Worm (Caenorhabditis elegans): ENCODE data around the gene polh-1.

The polh-1 gene

DNA sequence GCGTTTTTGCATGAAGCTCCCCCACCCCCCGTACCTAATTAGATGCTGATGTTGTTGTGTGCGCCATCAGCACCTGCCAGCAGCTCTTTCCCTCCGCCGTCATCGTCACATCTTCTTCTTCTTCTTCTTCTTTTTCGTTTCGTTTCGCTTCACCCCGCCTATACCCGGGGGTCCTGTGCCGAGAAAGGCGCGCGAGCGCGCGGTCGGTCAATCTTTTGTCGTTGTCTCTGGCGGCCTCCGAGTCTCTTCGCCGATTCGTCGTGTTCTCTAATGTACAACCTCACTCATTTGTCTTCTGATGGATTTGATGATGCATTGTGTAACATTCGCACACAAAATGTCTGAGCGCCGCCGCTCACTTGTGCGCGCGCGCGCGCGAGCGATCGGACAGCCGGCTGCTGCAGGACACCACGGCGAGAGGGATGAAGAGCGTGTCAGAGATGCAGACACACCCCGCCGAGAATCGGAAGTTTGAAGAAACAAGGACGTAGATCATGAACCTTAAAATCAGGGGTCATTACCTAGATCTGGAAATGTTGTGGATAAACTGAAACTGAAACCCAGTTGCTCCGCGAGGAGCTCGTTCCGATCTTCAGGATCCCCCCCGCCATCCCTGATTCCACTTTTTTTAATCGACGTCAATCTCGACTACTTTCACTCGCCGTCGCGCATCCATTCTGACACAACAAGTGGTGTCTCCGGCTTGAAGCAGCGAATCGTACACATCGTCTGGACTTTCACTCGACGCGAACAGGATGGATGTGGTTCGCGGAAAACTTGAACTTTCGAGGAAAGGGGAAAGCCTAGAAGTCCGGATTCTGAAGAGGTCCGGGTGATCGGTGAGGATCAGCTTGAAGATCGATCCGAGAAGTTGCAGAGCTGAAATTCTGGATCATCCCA is 26.4 kb downstream of the polh-1 start:
- TF ChIP-seq nhr-21 (tag; optimal IDR thresholded peaks at IDR 0.05) (peak; percentile 96), crh-2 (tag; optimal IDR thresholded peaks at IDR 0.05) (peak; percentile 85), nhr-10 (tag; optimal IDR thresholded peaks at IDR 0.05) (no peak), lin-39 (tag; optimal IDR thresholded peaks at IDR 0.05) (no peak), lin-13 (GFP tag; optimal IDR thresholded peaks at IDR 0.05) (peak; percentile 81), mbf-1 (tag; optimal IDR thresholded peaks at IDR 0.05) (no peak), lsy-2 (tag; optimal IDR thresholded peaks at IDR 0.05) (peak in 1 of 2 experiments; percentile 88), dmd-4 (tag; optimal IDR thresholded peaks at IDR 0.05) (no peak), mdl-1 (tag; optimal IDR thresholded peaks at IDR 0.05) (peak; percentile 85 to 93), sma-9 (GFP tag; optimal IDR thresholded peaks at IDR 0.05) (peak; percentile 100), sma-9 (tag; optimal IDR thresholded peaks at IDR 0.05) (peak; percentile 52), ztf-4 (tag; optimal IDR thresholded peaks at IDR 0.05) (peak; percentile 77), gmeb-1 (tag; optimal IDR thresholded peaks at IDR 0.05) (peak; percentile 66), nhr-25 (tag; optimal IDR thresholded peaks at IDR 0.05) (peak; percentile 96), nhr-11 (tag; optimal IDR thresholded peaks at IDR 0.05) (no peak), nhr-237 (tag; optimal IDR thresholded peaks at IDR 0.05) (peak; percentile 6), zag-1 (tag; optimal IDR thresholded peaks at IDR 0.05) (peak; percentile 85), unc-55 (GFP tag; optimal IDR thresholded peaks at IDR 0.05) (peak; percentile 74), unc-39 (tag; optimal IDR thresholded peaks at IDR 0.05) (no peak), R02D3.7 (tag; optimal IDR thresholded peaks at IDR 0.05) (no peak), Y55F3AM.14 (GFP tag; optimal IDR thresholded peaks at IDR 0.05) (peak; percentile 99), peb-1 (tag; optimal IDR thresholded peaks at IDR 0.05) (no peak), alr-1 (tag; optimal IDR thresholded peaks at IDR 0.05) (no peak), nhr-23 (tag; optimal IDR thresholded peaks at IDR 0.05) (no peak), sem-4 (tag; optimal IDR thresholded peaks at IDR 0.05) (peak; percentile 95), sma-3 (GFP tag; optimal IDR thresholded peaks at IDR 0.05) (peak; percentile 91), ama-1 (optimal IDR thresholded peaks at IDR 0.05) (no peak), ztf-11 (tag; optimal IDR thresholded peaks at IDR 0.05) (peak; percentile 39), nhr-129 (tag; optimal IDR thresholded peaks at IDR 0.05) (peak; percentile 90), unc-62 (GFP tag; optimal IDR thresholded peaks at IDR 0.05) (peak; percentile 78), lin-11 (tag; optimal IDR thresholded peaks at IDR 0.05) (peak; percentile 73), ztf-1 (GFP tag; conservative IDR thresholded peaks at IDR 0.05) (no peak), mab-5 (tag; optimal IDR thresholded peaks at IDR 0.05) (peak; percentile 94), elt-1 (tag; optimal IDR thresholded peaks at IDR 0.05) (no peak), egl-27 (tag; optimal IDR thresholded peaks at IDR 0.05) (peak; percentile 97), C34F6.9 (tag; optimal IDR thresholded peaks at IDR 0.05) (peak; percentile 68), aly-2 (tag; optimal IDR thresholded peaks at IDR 0.05) (no peak), F13H6.1 (tag; optimal IDR thresholded peaks at IDR 0.05) (peak; percentile 99), ceh-82 (tag; optimal IDR thresholded peaks at IDR 0.05) (peak; percentile 64), nhr-77 (tag; optimal IDR thresholded peaks at IDR 0.05) (peak; percentile 21), snpc-4 (tag; optimal IDR thresholded peaks at IDR 0.05) (no peak), skn-1 (tag; optimal IDR thresholded peaks at IDR 0.05) (no peak), ZK546.5 (tag; optimal IDR thresholded peaks at IDR 0.05) (no peak), fos-1 (tag; optimal IDR thresholded peaks at IDR 0.05) (peak; percentile 71), elt-3 (tag; optimal IDR thresholded peaks at IDR 0.05) (no peak), ceh-16 (tag; optimal IDR thresholded peaks at IDR 0.05) (peak; percentile 94), blmp-1 (tag; optimal IDR thresholded peaks at IDR 0.05; ENCODE audit: insufficient read depth) (peak; percentile 86), nhr-12 (tag; optimal IDR thresholded peaks at IDR 0.05) (no peak), nhr-6 (tag; optimal IDR thresholded peaks at IDR 0.05) (peak; percentile 65)

Data from whole organism, L2 larva.